Worm (Caenorhabditis elegans): ENCODE results near the gene C27H6.9.

Gene C27H6.9

ce11 chrV:10011623-10012022, 29.0 kb downstream of the C27H6.9 start, which contains the start of gene lea-1:
Gene lea-1 (plus strand): TSS chrV:10011923.
- TF ChIP-seq Y55F3AM.14 (GFP tag; optimal IDR thresholded peaks at IDR 0.05) (no peak), ztf-11 (tag; optimal IDR thresholded peaks at IDR 0.05) (no peak), zag-1 (tag; optimal IDR thresholded peaks at IDR 0.05) (no peak), nhr-23 (tag; optimal IDR thresholded peaks at IDR 0.05) (no peak), lin-39 (tag; optimal IDR thresholded peaks at IDR 0.05) (no peak), elt-1 (tag; optimal IDR thresholded peaks at IDR 0.05) (no peak), crh-2 (tag; optimal IDR thresholded peaks at IDR 0.05) (no peak), nhr-237 (tag; optimal IDR thresholded peaks at IDR 0.05) (no peak), lsy-2 (tag; optimal IDR thresholded peaks at IDR 0.05) (no peak), sma-9 (GFP tag; optimal IDR thresholded peaks at IDR 0.05) (no peak), sma-9 (tag; optimal IDR thresholded peaks at IDR 0.05) (no peak), nhr-6 (tag; optimal IDR thresholded peaks at IDR 0.05) (no peak), peb-1 (tag; optimal IDR thresholded peaks at IDR 0.05) (no peak), nhr-77 (tag; optimal IDR thresholded peaks at IDR 0.05) (no peak), unc-55 (GFP tag; optimal IDR thresholded peaks at IDR 0.05) (no peak), ceh-82 (tag; optimal IDR thresholded peaks at IDR 0.05) (no peak), dmd-4 (tag; optimal IDR thresholded peaks at IDR 0.05) (no peak), lin-11 (tag; optimal IDR thresholded peaks at IDR 0.05) (no peak), nhr-21 (tag; optimal IDR thresholded peaks at IDR 0.05) (no peak)

ce11 chrV:10012639-10013038, 30.0 kb downstream of the C27H6.9 start:
- TF ChIP-seq sem-4 (tag; optimal IDR thresholded peaks at IDR 0.05) (no peak), blmp-1 (tag; optimal IDR thresholded peaks at IDR 0.05; ENCODE audit: insufficient read depth) (peak; percentile 29), fos-1 (tag; optimal IDR thresholded peaks at IDR 0.05) (peak; percentile 76), nhr-6 (tag; optimal IDR thresholded peaks at IDR 0.05) (no peak), nhr-11 (tag; optimal IDR thresholded peaks at IDR 0.05) (no peak), sma-9 (GFP tag; optimal IDR thresholded peaks at IDR 0.05) (peak; percentile 31), sma-9 (tag; optimal IDR thresholded peaks at IDR 0.05) (no peak), nhr-129 (tag; optimal IDR thresholded peaks at IDR 0.05) (peak; percentile 11)

- TF ChIP-seq nhr-77 (tag; optimal IDR thresholded peaks at IDR 0.05): no peak
These were observed 35.6 kb downstream of the C27H6.9 start for ce11 chrV:10018291-10018690.

- TF ChIP-seq Y55F3AM.14 (GFP tag; optimal IDR thresholded peaks at IDR 0.05) (no peak), nhr-12 (tag; optimal IDR thresholded peaks at IDR 0.05) (no peak), nhr-21 (tag; optimal IDR thresholded peaks at IDR 0.05) (no peak), nhr-11 (tag; optimal IDR thresholded peaks at IDR 0.05) (no peak), nhr-77 (tag; optimal IDR thresholded peaks at IDR 0.05) (no peak), mdl-1 (tag; optimal IDR thresholded peaks at IDR 0.05) (no peak), R02D3.7 (tag; optimal IDR thresholded peaks at IDR 0.05) (no peak), nhr-237 (tag; optimal IDR thresholded peaks at IDR 0.05) (no peak), unc-39 (tag; optimal IDR thresholded peaks at IDR 0.05) (no peak), nhr-23 (tag; optimal IDR thresholded peaks at IDR 0.05) (no peak), lsy-2 (tag; optimal IDR thresholded peaks at IDR 0.05) (no peak), ztf-4 (tag; optimal IDR thresholded peaks at IDR 0.05) (no peak), sma-3 (GFP tag; optimal IDR thresholded peaks at IDR 0.05) (no peak)
These were observed 36.5 kb downstream of the C27H6.9 start for ce11 chrV:10019083-10019624.

ce11 chrV:10019934-10020333, 37.3 kb downstream of the C27H6.9 start:
- TF ChIP-seq sma-9 (GFP tag; optimal IDR thresholded peaks at IDR 0.05) (peak; percentile 59), sma-9 (tag; optimal IDR thresholded peaks at IDR 0.05) (no peak), nhr-129 (tag; optimal IDR thresholded peaks at IDR 0.05) (peak; percentile 60), dmd-4 (tag; optimal IDR thresholded peaks at IDR 0.05) (no peak), sem-4 (tag; optimal IDR thresholded peaks at IDR 0.05) (no peak), unc-55 (GFP tag; optimal IDR thresholded peaks at IDR 0.05) (peak; percentile 26), C34F6.9 (tag; optimal IDR thresholded peaks at IDR 0.05) (peak; percentile 28), lsy-2 (tag; optimal IDR thresholded peaks at IDR 0.05) (peak in 1 of 2 experiments; percentile 31), lin-13 (GFP tag; optimal IDR thresholded peaks at IDR 0.05) (no peak), mdl-1 (tag; optimal IDR thresholded peaks at IDR 0.05) (peak in 1 of 2 experiments; percentile 47)

Data from whole organism, L2 larva.